Worm (Caenorhabditis elegans) whole organism, L4 larva: Measurements from ENCODE around the gene nhr-44.

Source experiments
- D1046.2 ChIP-seq: fragments of 200-800 bp; sonication (Bioruptor generic); IDR thresholded peaks from 2 replicates; pipeline ENCODE4 v1.3.6; 2022; ENCODE audit warnings: missing genetic modification characterization, missing compliant biosample characterization
- F10B5.3 ChIP-seq: sonication (generic microtip); optimal IDR thresholded peaks from 2 replicates; lab custom pipeline; 2016; ENCODE audit warnings: mild to moderate bottlenecking, missing genetic modification characterization, missing compliant biosample characterization
- F44E2.7 ChIP-seq: fragments of 200-800 bp; sonication (Bioruptor generic); IDR thresholded peaks from 2 replicates; pipeline ENCODE4 v2.1.2; 2022; ENCODE audit warnings: missing genetic modification characterization, missing compliant biosample characterization
- F49E8.2 ChIP-seq: sonication (generic microtip); optimal IDR thresholded peaks from 2 replicates; lab custom pipeline; 2016; ENCODE audit warnings: missing compliant biosample characterization, mild to moderate bottlenecking, missing genetic modification characterization, borderline replicate concordance
- R02D3.7 ChIP-seq: fragments of 150-350 bp; sonication (generic microtip); optimal IDR thresholded peaks from 3 replicates; lab custom pipeline; 2014; ENCODE audit warnings: missing biosample characterization, missing genetic modification characterization
- T20F7.1 ChIP-seq: fragments of 200-800 bp; sonication (Bioruptor generic); optimal IDR thresholded peaks from 2 replicates; lab custom pipeline; 2018; ENCODE audit warnings: mild to moderate bottlenecking, missing genetic modification characterization, missing compliant biosample characterization
- Y48G9A.11 ChIP-seq: fragments of 200-800 bp; sonication (Bioruptor generic); IDR thresholded peaks from 2 replicates; pipeline ENCODE4 v1.3.6; 2022; ENCODE audit warnings: missing genetic modification reagents, missing genetic modification characterization, missing compliant biosample characterization
- Y75B8A.6 ChIP-seq: fragments of 200-800 bp; sonication (Bioruptor generic); IDR thresholded peaks from 2 replicates; pipeline ENCODE4 v1.3.6; 2022; ENCODE audit warnings: missing genetic modification reagents, missing genetic modification characterization, missing compliant biosample characterization
- ama-1 ChIP-seq: fragments of 150-350 bp; optimal IDR thresholded peaks from 2 replicates; lab custom pipeline; 2014; ENCODE audit warnings: inconsistent platforms, mixed read lengths
- attf-4 ChIP-seq: sonication (generic microtip); optimal IDR thresholded peaks from 3 replicates; lab custom pipeline; 2017; ENCODE audit warnings: missing biosample characterization, missing genetic modification characterization
- ceh-28 ChIP-seq: fragments of 150-350 bp; optimal IDR thresholded peaks from 2 replicates; lab custom pipeline; 2014; ENCODE audit warnings: missing biosample characterization, missing genetic modification reagents, missing genetic modification characterization
- ces-1 ChIP-seq: fragments of 150-350 bp; sonication (generic microtip); optimal IDR thresholded peaks from 4 replicates; lab custom pipeline; 2014; ENCODE audit warnings: missing biosample characterization, missing genetic modification reagents, missing genetic modification characterization
- cey-2 ChIP-seq: sonication (generic microtip); optimal IDR thresholded peaks from 3 replicates; lab custom pipeline; 2017; ENCODE audit warnings: missing genetic modification characterization, mild to moderate bottlenecking, missing compliant biosample characterization, antibody characterized with exemption, borderline replicate concordance; ENCODE audit not compliant: insufficient read depth
- ctbp-1 ChIP-seq: fragments of 200-800 bp; sonication (Bioruptor generic); IDR thresholded peaks from 2 replicates; pipeline ENCODE4 v1.3.6; 2022; ENCODE audit warnings: missing genetic modification reagents, missing genetic modification characterization, missing compliant biosample characterization
- daf-12 ChIP-seq: fragments of 150-350 bp; optimal IDR thresholded peaks from 2 replicates; lab custom pipeline; 2014; ENCODE audit warnings: missing biosample characterization, missing genetic modification reagents, missing genetic modification characterization
- daf-8 ChIP-seq: fragments of 200-800 bp; sonication (Bioruptor generic); IDR thresholded peaks from 2 replicates; pipeline ENCODE4 v1.3.6; 2022; ENCODE audit warnings: missing genetic modification characterization, missing compliant biosample characterization
- dmd-6 ChIP-seq: fragments of 200-800 bp; sonication (Bioruptor generic); IDR thresholded peaks from 2 replicates; pipeline ENCODE4 v1.3.6; 2022; ENCODE audit warnings: missing genetic modification reagents, missing genetic modification characterization, missing compliant biosample characterization
- dve-1 ChIP-seq: sonication (generic microtip); optimal IDR thresholded peaks from 2 replicates; lab custom pipeline; 2017; ENCODE audit warnings: antibody characterized with exemption, mild to moderate bottlenecking, missing genetic modification characterization, missing compliant biosample characterization; ENCODE audit not compliant: insufficient read depth
- egl-27 ChIP-seq: sonication (generic microtip); optimal IDR thresholded peaks from 3 replicates; lab custom pipeline; 2017; ENCODE audit warnings: missing biosample characterization, missing genetic modification reagents, missing genetic modification characterization
- egl-43 ChIP-seq: fragments of 200-800 bp; sonication (Bioruptor generic); IDR thresholded peaks from 2 replicates; pipeline ENCODE4 v1.3.6; 2022; ENCODE audit warnings: missing genetic modification reagents, missing genetic modification characterization, missing compliant biosample characterization
- fos-1 ChIP-seq: fragments of 150-350 bp; optimal IDR thresholded peaks from 2 replicates; lab custom pipeline; 2014; ENCODE audit warnings: missing biosample characterization, missing genetic modification characterization
- gei-8 ChIP-seq: fragments of 200-800 bp; sonication (Bioruptor generic); optimal IDR thresholded peaks from 2 replicates; lab custom pipeline; 2018; ENCODE audit warnings: mild to moderate bottlenecking, missing genetic modification characterization, missing compliant biosample characterization
- hlh-11 ChIP-seq: fragments of 200-800 bp; sonication (Bioruptor generic); optimal IDR thresholded peaks from 2 replicates; lab custom pipeline; 2018; ENCODE audit warnings: mild to moderate bottlenecking, missing genetic modification characterization, missing compliant biosample characterization
- hlh-30 ChIP-seq: sonication (generic microtip); optimal IDR thresholded peaks from 2 replicates; lab custom pipeline; 2017; ENCODE audit warnings: antibody characterized with exemption, mild to moderate bottlenecking, missing genetic modification characterization, missing compliant biosample characterization; ENCODE audit not compliant: insufficient read depth
- hmg-1.1 ChIP-seq: fragments of 200-800 bp; sonication (Bioruptor generic); IDR thresholded peaks from 2 replicates; pipeline ENCODE4 v1.3.6; 2022; ENCODE audit warnings: missing genetic modification reagents, missing genetic modification characterization, missing compliant biosample characterization
- lim-7 ChIP-seq: fragments of 200-800 bp; sonication (Bioruptor generic); IDR thresholded peaks from 2 replicates; pipeline ENCODE4 v1.3.6; 2022; ENCODE audit warnings: missing genetic modification characterization, missing compliant biosample characterization
- lin-1 ChIP-seq: fragments of 200-800 bp; sonication (Bioruptor generic); IDR thresholded peaks from 2 replicates; pipeline ENCODE4 v1.3.6; 2022; ENCODE audit warnings: missing genetic modification reagents, missing genetic modification characterization, missing compliant biosample characterization
- lin-29 ChIP-seq: fragments of 200-800 bp; sonication (Bioruptor generic); IDR thresholded peaks from 2 replicates; pipeline ENCODE4 v1.3.6; 2022; ENCODE audit warnings: missing genetic modification reagents, missing genetic modification characterization, missing compliant biosample characterization
- mxl-3 ChIP-seq: fragments of 200-800 bp; sonication (Bioruptor generic); optimal IDR thresholded peaks from 2 replicates; lab custom pipeline; 2018; ENCODE audit warnings: mild to moderate bottlenecking, missing genetic modification characterization, missing compliant biosample characterization
- nhr-10 ChIP-seq: fragments of 150-350 bp; optimal IDR thresholded peaks from 2 replicates; lab custom pipeline; 2014; ENCODE audit warnings: missing biosample characterization, missing genetic modification characterization
- nhr-111 ChIP-seq: fragments of 200-800 bp; sonication (Bioruptor generic); optimal IDR thresholded peaks from 2 replicates; lab custom pipeline; 2018; ENCODE audit warnings: mild to moderate bottlenecking, missing genetic modification characterization, missing compliant biosample characterization
- php-3 ChIP-seq: fragments of 200-800 bp; sonication (Bioruptor generic); IDR thresholded peaks from 2 replicates; pipeline ENCODE4 v1.3.6; 2022; ENCODE audit warnings: missing genetic modification reagents, missing genetic modification characterization, missing compliant biosample characterization
- saeg-2 ChIP-seq: fragments of 200-800 bp; sonication (Bioruptor generic); IDR thresholded peaks from 2 replicates; pipeline ENCODE4 v1.3.6; 2022; ENCODE audit warnings: missing genetic modification reagents, missing genetic modification characterization, missing compliant biosample characterization
- sdz-12 ChIP-seq: fragments of 200-800 bp; sonication (Bioruptor generic); optimal IDR thresholded peaks from 2 replicates; lab custom pipeline; 2018; ENCODE audit warnings: mild to moderate bottlenecking, missing genetic modification characterization, missing compliant biosample characterization
- skn-1 ChIP-seq: fragments of 150-350 bp; optimal IDR thresholded peaks from 2 replicates; lab custom pipeline; 2014; ENCODE audit warnings: missing biosample characterization, missing genetic modification characterization
- spr-1 ChIP-seq: sonication (generic microtip); optimal IDR thresholded peaks from 2 replicates; lab custom pipeline; 2016; ENCODE audit warnings: mild to moderate bottlenecking, missing genetic modification characterization, missing compliant biosample characterization
- spr-3 ChIP-seq: fragments of 200-800 bp; sonication (Bioruptor generic); optimal IDR thresholded peaks from 2 replicates; lab custom pipeline; 2018; ENCODE audit warnings: mild to moderate bottlenecking, missing genetic modification characterization, missing compliant biosample characterization
- unc-62 ChIP-seq, 3 experiments: fragments of 150-350 bp in 1 of 3; sonication (generic microtip); optimal IDR thresholded peaks in 2 of 3; peaks in 1 of 3; 1 replicate in 1 of 3; 2 replicates in 2 of 3; lab custom pipeline; 2014 to 2017; ENCODE audit warnings: missing biosample characterization in 3 of 3, missing genetic modification characterization in 3 of 3, missing genetic modification reagents in 3 of 3, missing genotype in 1 of 3
- zfp-3 ChIP-seq: fragments of 200-800 bp; sonication (Bioruptor generic); conservative IDR thresholded peaks from 2 replicates; pipeline ENCODE4 v1.3.6; 2022; ENCODE audit warnings: missing genetic modification reagents, missing genetic modification characterization, missing compliant biosample characterization
- zip-11 ChIP-seq: fragments of 200-800 bp; sonication (Bioruptor generic); IDR thresholded peaks from 2 replicates; pipeline ENCODE4 v1.3.6; 2022; ENCODE audit warnings: missing genetic modification characterization, missing compliant biosample characterization
- zip-2 ChIP-seq: fragments of 150-350 bp; optimal IDR thresholded peaks from 2 replicates; lab custom pipeline; 2014; ENCODE audit warnings: missing biosample characterization, missing genetic modification characterization
- ztf-11 ChIP-seq: fragments of 150-350 bp; optimal IDR thresholded peaks from 2 replicates; lab custom pipeline; 2014; ENCODE audit warnings: missing biosample characterization, missing genetic modification characterization

The nhr-44 gene

ce11 chrV:8947499-8947898, 16.4 kb downstream of the nhr-44 start, which contains the start of gene gck-1:
Gene gck-1 (plus strand): TSS chrV:8947799.
- TF ChIP-seq Y48G9A.11 (GFP tag; lab: Robert Waterston, UW) (no peak), saeg-2 (GFP tag; lab: Robert Waterston, UW) (no peak), spr-1 (tag; lab: Kevin White, UChicago) (no peak), Y75B8A.6 (no peak), daf-8 (GFP tag; lab: Robert Waterston, UW) (no peak), cey-2 (no peak), nhr-111 (GFP tag; lab: Kevin White, UChicago) (no peak), ztf-11 (no peak), zip-2 (tag; lab: Kevin White, UChicago) (no peak), php-3 (no peak), ctbp-1 (no peak), ceh-28 (no peak), F49E8.2 (no peak), ama-1 (lab: Kevin White, UChicago) (no peak), gei-8 (no peak), lin-29 (no peak), egl-27 (tag; lab: Kevin White, UChicago) (no peak), lin-1 (GFP tag; lab: Robert Waterston, UW) (no peak), F10B5.3 (no peak)

- TF ChIP-seq zip-11 (no peak), zfp-3 (GFP tag; lab: Robert Waterston, UW) (no peak), fos-1 (tag; lab: Kevin White, UChicago) (no peak), lim-7 (no peak), hlh-11 (peak; percentile 9), dve-1 (no peak), dmd-6 (GFP tag; lab: Robert Waterston, UW) (no peak), T20F7.1 (GFP tag; lab: Kevin White, UChicago) (no peak), egl-43 (GFP tag; lab: Robert Waterston, UW) (no peak), daf-12 (tag; lab: Kevin White, UChicago) (no peak), hlh-30 (tag; lab: Kevin White, UChicago) (no peak), lin-1 (GFP tag; lab: Robert Waterston, UW) (no peak), mxl-3 (peak; percentile 13), sdz-12 (GFP tag; lab: Kevin White, UChicago) (no peak), skn-1 (tag; lab: Kevin White, UChicago) (no peak), D1046.2 (GFP tag; lab: Robert Waterston, UW) (no peak), unc-62 (GFP tag; optimal IDR thresholded peaks at IDR 0.05 in 1 of 2; lab: Kevin White, UChicago) (peak in 1 of 2 experiments; percentile 92), unc-62 (tag; optimal IDR thresholded peaks at IDR 0.05; lab: Kevin White, UChicago) (no peak), ztf-11 (no peak), F44E2.7 (GFP tag; lab: Robert Waterston, UW) (no peak), daf-8 (GFP tag; lab: Robert Waterston, UW) (no peak), attf-4 (no peak), spr-3 (GFP tag; lab: Kevin White, UChicago) (no peak), R02D3.7 (no peak), nhr-10 (tag; lab: Kevin White, UChicago) (no peak), hmg-1.1 (GFP tag; lab: Robert Waterston, UW) (no peak), ces-1 (no peak)
These were observed 17.8 kb downstream of the nhr-44 start for ce11 chrV:8946142-8946541.
